Worm (Caenorhabditis elegans): ENCODE results near the gene Y32G9A.3.
A peak's percentile ranks its signal among the peaks of the same experiment; 100 is the strongest.

Gene Y32G9A.3

DNA sequence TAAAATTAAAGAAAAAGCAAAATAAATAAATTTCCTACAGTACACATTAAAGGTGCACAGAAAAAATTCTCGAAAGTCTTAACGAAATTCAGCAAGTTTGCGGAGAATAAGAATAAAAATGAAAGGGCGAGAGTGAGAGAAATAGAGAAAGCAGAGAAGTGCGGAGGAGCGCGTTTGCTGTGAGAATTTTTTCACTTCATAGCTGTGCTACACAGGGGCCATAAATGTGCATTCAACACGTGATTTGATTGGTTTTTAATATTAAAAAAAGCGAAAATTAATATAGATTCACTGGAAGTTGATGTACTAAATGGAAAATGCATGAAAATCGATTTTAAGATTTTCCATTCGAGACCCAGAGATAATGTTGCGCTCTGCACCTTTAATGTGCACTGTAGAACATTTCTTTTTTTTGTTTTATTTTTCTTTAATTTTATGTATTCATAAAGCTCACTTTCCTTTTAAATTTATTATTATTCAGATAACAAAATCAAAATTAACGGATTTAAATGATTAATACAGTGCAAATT is 6.9 kb downstream of the Y32G9A.3 start, which contains the start of gene Y32G9A.2:
Gene Y32G9A.2, plus strand, starts transcription at position 480 of the 530 bp plus-strand sequence.
- no peak for TF ChIP-seq rec-8 (tag; optimal IDR thresholded peaks at IDR 0.05)
- peak; percentile 50 for TF ChIP-seq him-1 (tag; optimal IDR thresholded peaks at IDR 0.05)
- no peak for TF ChIP-seq lin-35 (GFP tag; optimal IDR thresholded peaks at IDR 0.05)
- TF ChIP-seq mxl-1 (tag; optimal IDR thresholded peaks at IDR 0.05), result no peak
- no peak for TF ChIP-seq attf-5 (GFP tag; optimal IDR thresholded peaks at IDR 0.05)
- peak; percentile 84 for TF ChIP-seq lsl-1 (GFP tag; optimal IDR thresholded peaks at IDR 0.05)
- peak; percentile 46; the same call in 1 of the 2 replicates for TF ChIP-seq ceh-91 (GFP tag; IDR thresholded peaks at IDR 0.05)
- peak; percentile 32 for TF ChIP-seq efl-1 (GFP tag; optimal IDR thresholded peaks at IDR 0.05)
- no peak for TF ChIP-seq hlh-12 (tag; optimal IDR thresholded peaks at IDR 0.05)
- no peak for TF ChIP-seq aptf-3 (GFP tag; IDR thresholded peaks at IDR 0.05)
- TF ChIP-seq attf-3 (GFP tag; conservative IDR thresholded peaks at IDR 0.05), result no peak
- TF ChIP-seq ztf-3 (GFP tag; optimal IDR thresholded peaks at IDR 0.05), result no peak
- no peak for TF ChIP-seq lin-26 (GFP tag; IDR thresholded peaks at IDR 0.05)
- TF ChIP-seq F57A8.1 (GFP tag; optimal IDR thresholded peaks at IDR 0.05), result no peak
- no peak for TF ChIP-seq F39B2.1 (GFP tag; IDR thresholded peaks at IDR 0.05)
- no peak for TF ChIP-seq ama-1 (optimal IDR thresholded peaks at IDR 0.05)
- TF ChIP-seq ama-1 (GFP tag; optimal IDR thresholded peaks at IDR 0.05), result no peak
- no peak for TF ChIP-seq nhr-27 (tag; optimal IDR thresholded peaks at IDR 0.05)
- TF ChIP-seq D2030.7 (GFP tag; IDR thresholded peaks at IDR 0.05), result peak; percentile 26; the same call in 1 of the 2 replicates
- TF ChIP-seq F33H1.4 (GFP tag; IDR thresholded peaks at IDR 0.05), result peak; percentile 76
- no peak for TF ChIP-seq tbx-9 (tag; optimal IDR thresholded peaks at IDR 0.05; ENCODE audit: borderline replicate concordance)
- TF ChIP-seq bed-2 (GFP tag; IDR thresholded peaks at IDR 0.05), result no peak
- no peak for TF ChIP-seq dpff-1 (tag; optimal IDR thresholded peaks at IDR 0.05)
- TF ChIP-seq ztf-18 (tag; optimal IDR thresholded peaks at IDR 0.05), result peak; percentile 23
- no peak for TF ChIP-seq pbrm-1 (GFP tag; IDR thresholded peaks at IDR 0.05)
- TF ChIP-seq ccch-3 (GFP tag; optimal IDR thresholded peaks at IDR 0.05), result no peak
- no peak for TF ChIP-seq zfh-2 (GFP tag; conservative IDR thresholded peaks at IDR 0.05)
- TF ChIP-seq lsy-27 (tag; optimal IDR thresholded peaks at IDR 0.05; ENCODE audit: borderline replicate concordance, insufficient read depth), result no peak
- no peak for TF ChIP-seq rcor-1 (GFP tag; IDR thresholded peaks at IDR 0.05)
- TF ChIP-seq cebp-2 (GFP tag; IDR thresholded peaks at IDR 0.05), result no peak
- no peak for TF ChIP-seq nfya-1 (tag; optimal IDR thresholded peaks at IDR 0.05; ENCODE audit: borderline replicate concordance, insufficient read depth)
- no peak for TF ChIP-seq hsf-1 (GFP tag; IDR thresholded peaks at IDR 0.05)
- no peak for TF ChIP-seq ztf-6 (GFP tag; IDR thresholded peaks at IDR 0.05)
- TF ChIP-seq dpl-1 (GFP tag; optimal IDR thresholded peaks at IDR 0.05), result no peak
- TF ChIP-seq madf-8 (GFP tag; conservative IDR thresholded peaks at IDR 0.05), result no peak; the same call in 1 of the 2 replicates
- TF ChIP-seq F10E7.11 (tag; optimal IDR thresholded peaks at IDR 0.05), result no peak
- TF ChIP-seq mel-28 (tag; optimal IDR thresholded peaks at IDR 0.05; ENCODE audit: borderline replicate concordance), result no peak
- no peak for TF ChIP-seq tbp1 (GFP tag; optimal IDR thresholded peaks at IDR 0.05)
- TF ChIP-seq ceh-27 (GFP tag; optimal IDR thresholded peaks at IDR 0.05), result no peak
- no peak for TF ChIP-seq chd-7 (tag; optimal IDR thresholded peaks at IDR 0.05)
- TF ChIP-seq atf-7 (tag; optimal IDR thresholded peaks at IDR 0.05), result no peak
- no peak for TF ChIP-seq snpc-4 (GFP tag; optimal IDR thresholded peaks at IDR 0.05)
- TF ChIP-seq snpc-4 (tag; optimal IDR thresholded peaks at IDR 0.05), result no peak
- no peak for TF ChIP-seq akir-1 (GFP tag; optimal IDR thresholded peaks at IDR 0.05)
- TF ChIP-seq nhr-80 (tag; optimal IDR thresholded peaks at IDR 0.05), result no peak
- no peak for TF ChIP-seq Y53F4B.3 (GFP tag; IDR thresholded peaks at IDR 0.05)
- TF ChIP-seq B0336.3 (GFP tag; IDR thresholded peaks at IDR 0.05), result no peak
- TF ChIP-seq nhr-120 (GFP tag; IDR thresholded peaks at IDR 0.05), result no peak
- no peak for TF ChIP-seq ekl-4 (GFP tag; IDR thresholded peaks at IDR 0.05)
- TF ChIP-seq F57C9.4 (tag; optimal IDR thresholded peaks at IDR 0.05), result no peak

Measured in whole organism, young adult.